Fruit fly (Drosophila melanogaster) S2 (cell line): Measurements from ENCODE around the gene CG11052.
A peak's percentile ranks its signal among the peaks of the same experiment; 100 is the strongest.

ENCODE experiments used
- CG8478 ChIP-seq: fragments of >200 bp; optimal IDR thresholded peaks from 2 replicates; lab custom pipeline; 2018
- CTCF ChIP-seq, 2 experiments: fragments of >200 bp; optimal IDR thresholded peaks; 2 replicates each; lab custom pipeline; 2018

Gene CG11052

DNA sequence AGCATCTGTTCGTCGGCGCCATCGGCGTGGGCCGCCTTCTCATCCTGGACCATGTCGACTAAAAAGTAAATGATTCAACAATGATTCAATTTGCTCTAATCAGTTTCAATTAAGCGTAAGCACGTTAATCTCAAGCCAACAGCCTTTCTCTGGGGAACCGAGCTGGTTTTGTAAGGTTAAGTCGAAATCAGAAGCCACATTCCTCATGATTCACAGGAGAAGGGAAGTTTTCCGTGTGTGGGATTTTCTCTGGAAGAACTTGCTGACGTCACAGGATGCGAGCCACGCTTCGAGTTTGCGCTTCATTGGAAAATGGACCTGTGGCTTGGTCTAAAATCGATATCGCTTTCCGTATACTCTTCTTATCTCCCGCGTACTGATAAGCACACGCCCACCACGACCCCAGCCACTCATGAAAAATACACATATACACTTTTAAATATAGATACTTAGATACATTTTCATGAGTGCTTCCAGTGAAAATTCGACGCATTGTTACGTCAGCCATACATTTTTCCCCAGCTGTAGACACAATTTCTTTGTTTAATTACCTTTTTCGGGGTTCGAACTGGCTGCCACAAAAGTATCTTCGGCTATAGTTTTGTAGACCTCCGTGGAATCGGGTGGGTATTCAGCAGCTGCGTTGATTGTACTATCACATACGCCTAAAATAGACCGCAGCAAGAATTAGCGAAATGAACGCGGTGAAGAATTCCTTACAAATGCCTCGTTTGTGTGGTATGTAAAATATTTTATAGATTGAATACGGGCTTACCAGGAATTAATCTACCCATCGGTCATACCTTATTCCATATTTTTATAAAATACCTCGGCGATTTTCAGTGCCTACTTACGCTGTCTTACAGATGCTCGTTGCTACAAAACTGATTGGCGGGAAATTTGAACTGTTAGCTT lies 31.8 kb downstream of the CG11052 start:
- TF ChIP-seq CG8478 (lab: Kevin White, UChicago) (no peak), CTCF (optimal IDR thresholded peaks at IDR 0.05; lab: Kevin White, UChicago) (peak in 1 of 2 experiments; percentile 50)

DNA sequence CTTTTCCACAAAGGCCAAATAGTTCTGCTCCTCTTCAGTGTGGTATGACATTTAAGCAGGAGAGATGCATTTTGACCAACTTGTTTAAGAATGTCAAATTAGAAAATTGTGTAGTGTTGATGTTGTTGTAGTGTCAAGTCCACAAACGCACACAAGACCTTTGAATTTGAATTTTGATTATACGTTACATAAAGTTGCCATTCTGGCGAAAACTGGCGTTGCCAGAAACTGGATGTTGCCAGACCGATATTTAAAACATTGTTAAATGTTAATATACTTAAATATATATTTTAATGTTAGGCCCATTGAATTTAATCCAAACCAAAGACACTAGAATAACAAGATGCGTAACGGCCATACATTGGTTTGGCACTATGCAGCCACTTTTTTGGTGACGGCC lies 36.0 kb downstream of the CG11052 start:
- TF ChIP-seq CTCF (optimal IDR thresholded peaks at IDR 0.05; lab: Kevin White, UChicago) (no peak), CG8478 (lab: Kevin White, UChicago) (no peak)

DNA sequence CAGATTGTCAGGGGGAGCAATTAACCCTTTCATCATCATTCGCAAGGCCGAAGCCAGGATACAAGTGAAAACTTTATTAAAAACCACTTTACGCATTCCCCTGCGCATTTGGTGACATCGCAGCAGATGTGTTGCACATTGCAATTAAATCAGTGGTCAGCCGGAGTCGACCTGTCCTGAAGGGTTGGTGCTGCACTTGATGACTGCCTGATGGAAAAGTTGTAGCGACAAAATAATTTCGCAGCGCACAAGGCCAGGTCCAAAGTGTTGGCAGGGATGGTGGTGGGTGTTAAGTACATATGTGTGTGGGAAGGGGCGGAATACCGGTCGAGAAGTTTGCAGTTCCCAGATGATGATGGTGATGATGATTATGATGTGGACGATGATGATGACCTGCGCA lies 36.9 kb downstream of the CG11052 start:
- TF ChIP-seq CTCF (optimal IDR thresholded peaks at IDR 0.05; lab: Kevin White, UChicago) (no peak), CG8478 (lab: Kevin White, UChicago) (no peak)

DNA sequence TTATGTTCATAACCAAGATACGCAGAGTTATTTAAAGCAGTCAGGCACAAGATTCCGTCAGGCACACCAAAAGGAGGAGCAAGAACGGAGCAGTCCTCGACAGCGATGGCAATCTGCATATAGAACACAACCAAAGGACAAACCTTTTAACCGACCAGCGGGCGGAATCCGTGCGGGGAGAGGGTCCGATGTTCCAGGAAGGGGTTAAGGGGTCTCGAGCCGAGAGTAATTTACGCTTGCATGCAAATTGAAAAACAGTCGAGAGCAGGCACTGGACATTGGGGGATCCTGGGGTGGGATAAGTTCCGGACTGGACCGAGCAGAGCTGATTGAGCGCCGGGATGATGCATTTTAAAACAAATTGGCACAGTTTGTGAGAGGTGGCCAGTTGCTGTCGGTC lies 38.5 kb downstream of the CG11052 start:
- TF ChIP-seq CG8478 (lab: Kevin White, UChicago) (no peak), CTCF (optimal IDR thresholded peaks at IDR 0.05; lab: Kevin White, UChicago) (no peak)

DNA sequence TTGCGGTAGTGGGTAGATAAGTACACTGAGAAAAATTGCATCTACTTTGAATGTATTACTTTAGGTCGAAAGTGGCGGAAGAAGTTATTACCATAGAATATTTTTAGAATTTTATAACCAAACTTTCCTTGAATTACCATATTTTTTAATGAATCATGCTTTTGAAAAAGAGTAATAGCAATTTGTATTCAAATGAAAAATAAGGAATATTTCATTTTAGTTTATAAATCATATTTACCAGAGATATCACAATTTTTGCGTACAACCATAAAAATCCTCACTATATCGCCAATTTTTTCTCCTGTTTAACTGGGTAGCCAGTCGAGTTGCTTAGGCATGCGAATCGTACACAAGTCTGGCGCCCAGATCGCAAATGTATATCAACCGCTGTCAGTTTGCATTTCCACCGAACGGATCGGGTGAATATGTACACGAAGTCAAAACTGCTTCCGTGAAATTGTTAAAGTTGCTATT lies 39.4 kb downstream of the CG11052 start:
- TF ChIP-seq CG8478 (lab: Kevin White, UChicago) (no peak), CTCF (optimal IDR thresholded peaks at IDR 0.05; lab: Kevin White, UChicago) (no peak)

DNA sequence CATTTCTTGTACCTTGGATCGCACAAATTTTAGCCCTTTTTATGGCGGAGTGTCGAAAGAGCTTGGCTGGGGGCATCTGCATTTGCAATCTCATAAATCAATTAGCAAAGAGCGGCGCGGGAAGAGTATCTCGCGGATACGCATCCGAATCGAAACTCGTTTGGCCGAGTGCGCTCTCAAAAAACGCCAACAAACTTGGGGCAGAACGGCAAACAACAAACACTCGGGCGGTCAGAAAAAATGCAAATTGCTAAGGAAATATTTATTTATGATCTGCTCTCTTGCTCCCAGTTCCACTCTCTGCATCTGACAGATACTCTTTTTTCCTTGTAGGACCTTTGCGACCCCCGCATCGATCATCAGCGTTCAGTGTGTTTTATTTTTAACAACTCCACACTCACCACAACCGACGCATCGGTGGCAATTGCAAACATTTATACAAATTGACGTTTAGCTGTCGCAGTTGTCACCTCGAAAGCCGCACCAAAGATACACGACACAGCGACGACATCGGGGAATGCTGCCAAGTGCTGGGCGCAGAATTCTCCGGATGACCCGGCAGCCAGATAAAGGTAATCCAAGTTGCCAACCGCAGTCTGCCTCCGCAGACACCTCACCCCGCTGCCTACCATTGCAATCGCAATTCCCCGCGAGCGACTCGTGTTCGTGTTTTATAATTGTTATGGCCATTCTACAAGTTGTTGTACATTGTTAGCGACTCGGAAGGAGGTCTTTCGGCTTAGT lies 40.0 kb downstream of the CG11052 start:
- TF ChIP-seq CTCF (optimal IDR thresholded peaks at IDR 0.05; lab: Kevin White, UChicago) = no peak
- no peak for TF ChIP-seq CG8478 (lab: Kevin White, UChicago)

DNA sequence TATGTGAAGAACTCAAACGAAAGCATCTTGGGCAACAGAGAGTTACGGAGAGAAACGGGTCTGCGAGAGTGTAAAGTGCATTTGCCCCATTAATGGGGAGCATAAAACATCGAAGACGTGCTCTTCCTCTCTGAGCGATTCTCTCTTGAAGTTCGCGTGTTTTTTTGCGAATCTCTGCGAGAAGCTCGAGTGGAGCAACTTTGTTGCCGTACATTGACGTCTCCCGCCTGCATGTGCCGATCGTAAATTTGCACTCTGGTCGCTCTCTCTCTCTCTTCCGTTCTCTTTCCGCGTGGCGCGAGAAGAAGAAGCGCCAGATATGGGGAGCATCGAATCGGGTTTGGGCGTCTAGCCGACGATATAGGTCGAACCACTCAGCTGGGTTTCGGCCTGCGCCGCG lies 41.3 kb downstream of the CG11052 start:
- TF ChIP-seq CG8478 (lab: Kevin White, UChicago) (no peak), CTCF (optimal IDR thresholded peaks at IDR 0.05; lab: Kevin White, UChicago) (no peak)

DNA sequence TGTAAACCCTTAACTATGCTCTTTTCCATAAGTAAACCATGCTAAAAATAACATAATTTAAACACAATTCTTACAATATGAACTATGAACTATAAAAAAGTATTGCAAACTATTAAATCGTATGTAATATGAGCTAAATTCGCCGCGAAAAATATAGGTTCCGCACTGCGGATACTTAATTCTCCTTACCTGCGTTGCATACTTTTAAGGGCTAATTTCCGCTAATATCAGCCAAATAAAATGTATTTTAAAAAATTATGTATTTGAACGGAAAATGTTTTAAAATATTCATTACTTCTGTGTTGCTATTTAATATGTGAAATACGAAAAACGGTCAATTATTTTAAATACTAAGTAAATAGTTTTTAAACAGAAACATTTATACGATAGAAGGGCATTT lies 41.8 kb downstream of the CG11052 start, which contains the start of gene dsx:
dsx (minus strand) TSS at position 62 of the 400 bp plus-strand sequence.
- TF ChIP-seq CG8478 (lab: Kevin White, UChicago) = no peak
- no peak for TF ChIP-seq CTCF (optimal IDR thresholded peaks at IDR 0.05; lab: Kevin White, UChicago)

DNA sequence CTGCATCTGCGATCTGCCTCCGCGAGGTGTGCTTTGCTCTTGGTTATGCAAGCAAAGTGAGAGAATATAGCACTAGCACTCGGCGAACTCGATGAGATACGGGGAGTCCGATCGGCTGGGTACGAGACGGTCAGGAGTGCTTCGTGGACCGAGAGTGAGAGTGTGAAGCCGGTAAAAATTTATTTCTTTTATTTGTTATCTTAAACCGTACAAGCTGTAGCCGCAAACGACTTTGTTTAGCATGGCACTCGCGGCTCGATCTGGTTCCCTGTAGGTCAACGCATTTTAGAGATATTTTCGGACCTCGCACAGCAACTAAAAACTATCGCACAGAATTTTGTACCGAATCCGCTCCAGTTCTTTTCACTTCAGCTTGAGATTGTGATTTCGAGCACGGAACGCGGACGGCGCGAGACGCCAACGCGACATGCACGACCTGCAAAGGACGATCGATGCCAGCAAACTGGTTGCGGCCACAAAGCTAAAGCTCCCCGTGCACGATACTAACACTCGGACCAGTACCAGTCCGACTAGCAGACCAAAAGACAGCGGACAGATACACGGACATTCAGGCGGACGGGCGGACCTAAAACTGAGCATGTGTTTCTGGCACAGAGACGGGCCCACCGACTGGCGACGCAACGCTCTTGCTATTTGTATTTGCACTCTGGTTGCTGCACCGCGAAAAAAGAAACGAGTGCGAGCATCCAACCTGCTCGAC lies 42.4 kb downstream of the CG11052 start:
- TF ChIP-seq CG8478 (lab: Kevin White, UChicago) = no peak
- no peak for TF ChIP-seq CTCF (optimal IDR thresholded peaks at IDR 0.05; lab: Kevin White, UChicago)

DNA sequence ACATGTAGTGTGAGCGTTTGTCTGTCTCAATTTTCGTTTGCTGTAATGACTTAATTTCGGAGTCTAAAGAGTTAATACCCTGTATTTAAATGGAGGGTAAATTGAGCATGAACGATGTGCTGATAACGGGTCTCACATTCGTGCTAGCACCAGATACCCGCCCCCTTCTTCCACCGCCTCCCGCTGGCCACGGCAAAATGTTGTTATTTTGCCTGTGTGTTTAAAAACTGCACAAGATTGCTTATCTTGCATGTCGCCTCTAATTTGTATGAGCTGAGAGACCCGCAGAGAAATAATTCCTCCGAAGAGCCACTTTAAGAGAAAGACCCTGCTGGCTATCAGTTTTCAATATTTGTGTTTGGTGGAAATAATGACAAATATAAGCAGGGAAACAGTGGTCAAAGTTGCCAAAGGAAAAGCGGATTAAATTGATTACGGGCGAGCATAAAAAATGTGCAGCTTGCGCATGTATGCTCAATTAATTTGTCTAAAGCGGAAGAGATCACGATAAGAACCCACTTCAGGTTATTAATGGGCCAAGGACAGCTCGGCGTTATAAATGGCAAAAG lies 44.3 kb downstream of the CG11052 start:
- TF ChIP-seq CTCF (optimal IDR thresholded peaks at IDR 0.05; lab: Kevin White, UChicago) = no peak

DNA sequence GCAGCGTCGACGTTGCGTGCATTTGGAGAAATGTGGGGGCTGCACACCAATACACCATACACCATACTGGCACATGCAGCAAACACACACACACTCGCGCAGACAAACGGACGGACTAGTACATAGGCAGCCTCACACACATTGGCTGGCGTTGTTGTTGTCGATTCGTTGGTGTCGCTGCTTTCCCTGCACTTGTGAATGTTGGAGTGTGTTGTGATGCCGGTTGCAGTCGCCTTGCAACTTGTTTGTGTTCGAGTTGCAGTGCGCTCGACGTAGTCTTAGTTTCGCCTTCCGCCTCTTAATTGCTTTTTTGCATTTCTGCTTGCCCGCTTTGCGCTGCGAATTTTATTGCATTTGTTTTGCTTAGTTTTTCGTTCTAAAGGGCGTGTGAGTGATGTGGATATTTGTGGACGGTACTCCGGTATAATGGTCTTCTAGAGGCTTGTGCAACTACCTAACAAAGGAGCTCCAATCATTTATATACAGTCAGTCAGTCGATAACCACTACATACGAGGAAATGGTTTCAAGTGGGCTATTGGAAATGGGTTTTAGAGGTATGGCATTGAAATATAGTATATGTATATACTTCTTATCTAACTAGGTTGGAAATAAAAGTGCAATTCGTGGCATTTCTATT lies 45.5 kb downstream of the CG11052 start:
- TF ChIP-seq CTCF (optimal IDR thresholded peaks at IDR 0.05; lab: Kevin White, UChicago) = no peak
- no peak for TF ChIP-seq CG8478 (lab: Kevin White, UChicago)

DNA sequence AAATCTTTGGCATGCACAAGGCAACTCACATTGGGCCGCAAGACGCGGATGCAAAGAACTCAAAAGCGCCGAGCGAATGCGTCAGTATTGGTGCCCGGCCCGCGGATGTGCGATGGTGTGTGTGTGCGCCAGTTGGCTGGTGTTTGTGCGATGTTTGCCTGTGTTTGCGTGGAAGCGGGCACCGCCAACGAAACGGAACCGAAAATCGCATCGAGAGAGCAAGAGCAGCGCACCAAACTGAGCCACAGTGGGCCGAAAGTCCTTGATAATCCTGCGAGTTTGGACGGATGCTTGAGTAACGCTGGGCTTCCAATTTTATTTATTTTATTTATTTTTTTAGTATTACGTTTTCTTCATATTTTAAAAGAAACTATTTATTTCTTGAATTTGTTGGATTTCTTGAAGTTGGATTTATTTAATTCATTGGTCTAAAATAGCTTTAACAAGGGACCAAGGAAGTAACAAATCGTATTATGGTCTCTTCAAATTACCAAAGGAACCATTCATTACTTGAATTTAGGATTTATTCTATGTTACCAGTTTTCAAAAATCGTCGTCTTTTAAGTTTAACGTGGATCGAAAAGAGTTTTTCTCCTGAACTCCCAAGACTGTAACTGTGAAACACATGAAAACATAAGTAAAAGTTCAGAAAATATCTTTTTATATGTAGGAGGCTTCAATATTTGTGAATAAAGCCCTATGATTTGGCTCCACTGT lies 46.2 kb downstream of the CG11052 start:
- no peak for TF ChIP-seq CG8478 (lab: Kevin White, UChicago)

DNA sequence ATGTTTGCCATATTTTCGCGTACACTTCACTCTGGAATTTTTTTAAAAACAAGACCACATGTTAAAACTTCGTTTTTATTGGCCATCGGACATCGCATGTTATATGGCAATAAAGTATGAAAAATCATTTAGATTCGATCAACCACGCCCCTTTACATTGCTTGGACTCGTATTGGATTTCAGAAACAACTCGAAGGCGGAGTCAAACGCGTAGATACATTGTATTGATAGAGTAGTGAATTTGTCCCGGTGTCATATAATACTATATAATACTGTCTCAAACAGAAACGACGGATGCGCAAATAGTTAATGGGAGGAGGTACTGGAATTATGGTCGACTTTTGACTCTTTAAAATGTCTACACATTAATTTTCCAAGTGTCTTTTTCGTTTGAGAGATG lies 47.7 kb downstream of the CG11052 start:
- no peak for TF ChIP-seq CG8478 (lab: Kevin White, UChicago)
